Worm (Caenorhabditis elegans) whole organism, young adult: ENCODE data around the gene bgnt-1.1.

Source experiments
- B0261.1 ChIP-seq: sonication (generic microtip); optimal IDR thresholded peaks from 2 replicates; lab custom pipeline; 2016; ENCODE audit warnings: mild to moderate bottlenecking, missing genetic modification characterization, moderate library complexity, missing compliant biosample characterization
- C17E4.6 ChIP-seq: fragments of 200-800 bp; sonication (Bioruptor generic); IDR thresholded peaks from 2 replicates; pipeline ENCODE4 v1.3.6; 2022; ENCODE audit warnings: missing genetic modification reagents, missing genetic modification characterization, missing compliant biosample characterization
- F10E7.11 ChIP-seq: sonication (generic microtip); optimal IDR thresholded peaks from 2 replicates; lab custom pipeline; 2017; ENCODE audit warnings: mild to moderate bottlenecking, missing genetic modification characterization, moderate library complexity, missing compliant biosample characterization
- F22D6.2 ChIP-seq: sonication (generic microtip); optimal IDR thresholded peaks from 2 replicates; lab custom pipeline; 2016; ENCODE audit warnings: mild to moderate bottlenecking, missing genetic modification characterization, missing compliant biosample characterization
- F37B4.10 ChIP-seq: fragments of 200-800 bp; sonication (Bioruptor generic); IDR thresholded peaks from 2 replicates; pipeline ENCODE4 v1.3.6; 2022; ENCODE audit warnings: missing genetic modification characterization, missing compliant biosample characterization
- F57C9.4 ChIP-seq: sonication (generic microtip); optimal IDR thresholded peaks from 2 replicates; lab custom pipeline; 2017; ENCODE audit warnings: mild to moderate bottlenecking, missing genetic modification characterization, missing compliant biosample characterization
- T07F8.4 ChIP-seq: sonication (generic microtip); optimal IDR thresholded peaks from 2 replicates; lab custom pipeline; 2016; ENCODE audit warnings: mild to moderate bottlenecking, missing genetic modification characterization, moderate library complexity, missing compliant biosample characterization
- T26A5.8 ChIP-seq: sonication (generic microtip); optimal IDR thresholded peaks from 2 replicates; lab custom pipeline; 2016; ENCODE audit warnings: missing genetic modification characterization, missing compliant biosample characterization
- Y53F4B.3 ChIP-seq: fragments of 200-800 bp; sonication (Bioruptor generic); IDR thresholded peaks from 2 replicates; pipeline ENCODE4 v1.3.6; 2022; ENCODE audit warnings: missing genetic modification reagents, missing genetic modification characterization, missing compliant biosample characterization
- Y67H2A.10 ChIP-seq: fragments of 200-800 bp; sonication (Bioruptor generic); conservative IDR thresholded peaks from 2 replicates; pipeline ENCODE4 v1.3.6; 2022; ENCODE audit warnings: missing genetic modification reagents, missing genetic modification characterization, missing compliant biosample characterization
- Y79H2A.3 ChIP-seq: fragments of 200-800 bp; sonication (Bioruptor generic); conservative IDR thresholded peaks from 2 replicates; pipeline ENCODE4 v1.3.6; 2022; ENCODE audit warnings: missing genetic modification reagents, missing genetic modification characterization, missing compliant biosample characterization
- aptf-2 ChIP-seq: fragments of 200-800 bp; sonication (Bioruptor generic); conservative IDR thresholded peaks from 2 replicates; pipeline ENCODE4 v1.3.6; 2022; ENCODE audit warnings: missing genetic modification reagents, missing genetic modification characterization, missing compliant biosample characterization
- atf-7 ChIP-seq: sonication (generic microtip); optimal IDR thresholded peaks from 2 replicates; lab custom pipeline; 2017; ENCODE audit warnings: mild to moderate bottlenecking, missing genetic modification characterization, missing compliant biosample characterization
- attf-3 ChIP-seq: fragments of 200-800 bp; sonication (Bioruptor generic); conservative IDR thresholded peaks from 2 replicates; pipeline ENCODE4 v1.3.6; 2022; ENCODE audit warnings: missing genetic modification reagents, missing genetic modification characterization, missing compliant biosample characterization
- attf-6 ChIP-seq: fragments of 200-800 bp; sonication (Bioruptor generic); IDR thresholded peaks from 2 replicates; pipeline ENCODE4 v1.3.6; 2022; ENCODE audit warnings: missing genetic modification reagents, missing genetic modification characterization, missing compliant biosample characterization
- bed-1 ChIP-seq: fragments of 200-800 bp; sonication (Bioruptor generic); IDR thresholded peaks from 2 replicates; pipeline ENCODE4 v1.3.6; 2022; ENCODE audit warnings: missing genetic modification reagents, missing genetic modification characterization, missing compliant biosample characterization
- cebp-2 ChIP-seq: fragments of 200-800 bp; sonication (Bioruptor generic); IDR thresholded peaks from 2 replicates; pipeline ENCODE4 v1.3.6; 2022; ENCODE audit warnings: missing genetic modification characterization, missing compliant biosample characterization
- ceh-58 ChIP-seq: fragments of 200-800 bp; sonication (Bioruptor generic); IDR thresholded peaks from 2 replicates; pipeline ENCODE4 v1.3.6; 2022; ENCODE audit warnings: missing genetic modification characterization, missing compliant biosample characterization
- ceh-79 ChIP-seq: sonication (generic microtip); optimal IDR thresholded peaks from 2 replicates; lab custom pipeline; 2017; ENCODE audit warnings: mild to moderate bottlenecking, missing genetic modification characterization, missing compliant biosample characterization
- ceh-91 ChIP-seq: fragments of 200-800 bp; sonication (Bioruptor generic); IDR thresholded peaks from 2 replicates; pipeline ENCODE4 v1.3.6; 2022; ENCODE audit warnings: missing genetic modification reagents, missing genetic modification characterization, missing compliant biosample characterization
- chd-7 ChIP-seq: sonication (generic microtip); optimal IDR thresholded peaks from 2 replicates; lab custom pipeline; 2016; ENCODE audit warnings: mild to moderate bottlenecking, missing genetic modification characterization, moderate library complexity, missing compliant biosample characterization
- die-1 ChIP-seq: sonication (generic microtip); optimal IDR thresholded peaks from 2 replicates; lab custom pipeline; 2016; ENCODE audit warnings: missing genotype, mild to moderate bottlenecking, missing genetic modification characterization, missing compliant biosample characterization
- egl-18 ChIP-seq: fragments of 200-800 bp; sonication (Bioruptor generic); IDR thresholded peaks from 2 replicates; pipeline ENCODE4 v1.3.6; 2022; ENCODE audit warnings: missing genetic modification reagents, missing genetic modification characterization, missing compliant biosample characterization
- egrh-3 ChIP-seq: fragments of 200-800 bp; sonication (Bioruptor generic); IDR thresholded peaks from 2 replicates; pipeline ENCODE4 v1.3.6; 2022; ENCODE audit warnings: missing genetic modification reagents, missing genetic modification characterization, missing compliant biosample characterization
- hlh-12 ChIP-seq: sonication (generic microtip); optimal IDR thresholded peaks from 2 replicates; lab custom pipeline; 2016; ENCODE audit warnings: missing genetic modification characterization, missing compliant biosample characterization
- hmg-20 ChIP-seq: fragments of 200-800 bp; sonication (Bioruptor generic); IDR thresholded peaks from 2 replicates; pipeline ENCODE4 v1.3.6; 2022; ENCODE audit warnings: missing genetic modification reagents, missing genetic modification characterization, missing compliant biosample characterization
- hrde-1 ChIP-seq: sonication (generic microtip); optimal IDR thresholded peaks from 2 replicates; lab custom pipeline; 2016; ENCODE audit warnings: missing genetic modification characterization, mild to moderate bottlenecking, missing compliant biosample characterization, moderate library complexity, missing genotype, missing genetic modification reagents, borderline replicate concordance
- hsf-1 ChIP-seq: fragments of 200-800 bp; sonication (Bioruptor generic); IDR thresholded peaks from 2 replicates; pipeline ENCODE4 v1.3.6; 2022; ENCODE audit warnings: missing genetic modification reagents, missing genetic modification characterization, missing compliant biosample characterization
- let-607 ChIP-seq, 2 experiments: fragments of 200-800 bp in 1 of 2; sonication (Bioruptor generic) in 1 of 2; sonication (generic microtip) in 1 of 2; optimal IDR thresholded peaks; 2 replicates each; lab custom pipeline; 2016 to 2018; ENCODE audit warnings: mild to moderate bottlenecking in 2 of 2, missing compliant biosample characterization in 2 of 2, missing genetic modification characterization in 2 of 2, moderate library complexity in 2 of 2, missing genotype in 1 of 2
- lin-26 ChIP-seq: fragments of 200-800 bp; sonication (Bioruptor generic); IDR thresholded peaks from 2 replicates; pipeline ENCODE4 v1.3.6; 2022; ENCODE audit warnings: missing genetic modification reagents, missing genetic modification characterization, missing compliant biosample characterization
- lin-35 ChIP-seq, 3 experiments: fragments of 150-350 bp in 2 of 3; sonication (generic microtip) in 1 of 3; optimal IDR thresholded peaks; 2 replicates each; lab custom pipeline; 2014 to 2018; ENCODE audit warnings: missing biosample characterization in 3 of 3, missing genetic modification characterization in 3 of 3, missing genetic modification reagents in 3 of 3
- lsl-1 ChIP-seq: fragments of 200-800 bp; sonication (Bioruptor generic); optimal IDR thresholded peaks from 2 replicates; lab custom pipeline; 2018; ENCODE audit warnings: mild to moderate bottlenecking, missing genetic modification characterization, moderate library complexity, missing compliant biosample characterization
- lsy-27 ChIP-seq: sonication (generic microtip); optimal IDR thresholded peaks from 2 replicates; lab custom pipeline; 2017; ENCODE audit warnings: missing genetic modification characterization, mild to moderate bottlenecking, missing compliant biosample characterization, antibody characterized with exemption, missing genotype, borderline replicate concordance; ENCODE audit not compliant: insufficient read depth
- madf-3 ChIP-seq: fragments of 200-800 bp; sonication (Bioruptor generic); IDR thresholded peaks from 2 replicates; pipeline ENCODE4 v1.3.6; 2022; ENCODE audit warnings: missing genetic modification reagents, missing genetic modification characterization, missing compliant biosample characterization
- mcd-1 ChIP-seq: fragments of 200-800 bp; sonication (Bioruptor generic); IDR thresholded peaks from 2 replicates; pipeline ENCODE4 v1.3.6; 2022; ENCODE audit warnings: missing genetic modification reagents, missing genetic modification characterization, missing compliant biosample characterization
- nfya-2 ChIP-seq: fragments of 200-800 bp; sonication (Bioruptor generic); IDR thresholded peaks from 2 replicates; pipeline ENCODE4 v1.3.6; 2022; ENCODE audit warnings: missing genetic modification reagents, missing genetic modification characterization, missing compliant biosample characterization
- nfyb-1 ChIP-seq: fragments of 200-800 bp; sonication (Bioruptor generic); IDR thresholded peaks from 2 replicates; pipeline ENCODE4 v1.3.6; 2022; ENCODE audit warnings: missing genetic modification reagents, missing genetic modification characterization, missing compliant biosample characterization
- nhr-120 ChIP-seq: fragments of 200-800 bp; sonication (Bioruptor generic); IDR thresholded peaks from 2 replicates; pipeline ENCODE4 v1.3.6; 2022; ENCODE audit warnings: missing genetic modification characterization, missing compliant biosample characterization
- nhr-179 ChIP-seq: sonication (generic microtip); optimal IDR thresholded peaks from 2 replicates; lab custom pipeline; 2016; ENCODE audit warnings: mild to moderate bottlenecking, missing genetic modification characterization, missing compliant biosample characterization
- nhr-80 ChIP-seq: sonication (generic microtip); optimal IDR thresholded peaks from 2 replicates; lab custom pipeline; 2016; ENCODE audit warnings: missing genetic modification characterization, missing compliant biosample characterization
- rcor-1 ChIP-seq: fragments of 200-800 bp; sonication (Bioruptor generic); IDR thresholded peaks from 2 replicates; pipeline ENCODE4 v1.3.6; 2022; ENCODE audit warnings: missing genetic modification reagents, missing genetic modification characterization, missing compliant biosample characterization
- rpc-1 ChIP-seq, 2 experiments: fragments of 150-350 bp in 1 of 2; sonication (generic microtip) in 1 of 2; optimal IDR thresholded peaks; 2 replicates each; lab custom pipeline; 2014 to 2018; ENCODE audit warnings: missing biosample characterization in 1 of 2, missing genetic modification characterization in 1 of 2, missing genetic modification reagents in 1 of 2, missing genotype in 1 of 2
- snpc-4 ChIP-seq, 5 experiments: fragments of 150-350 bp in 1 of 5; sonication (generic microtip) in 4 of 5; optimal IDR thresholded peaks; 2 replicates each; lab custom pipeline; 2014 to 2018; ENCODE audit warnings: missing genetic modification characterization in 5 of 5, missing biosample characterization in 3 of 5, antibody characterized with exemption in 2 of 5, mild to moderate bottlenecking in 2 of 5, missing compliant biosample characterization in 2 of 5, missing genotype in 2 of 5, moderate library complexity in 2 of 5, missing genetic modification reagents in 1 of 5
- tbx-9 ChIP-seq: sonication (generic microtip); optimal IDR thresholded peaks from 2 replicates; lab custom pipeline; 2016; ENCODE audit warnings: borderline replicate concordance, missing genetic modification characterization, inconsistent platforms, missing compliant biosample characterization

The bgnt-1.1 gene

DNA sequence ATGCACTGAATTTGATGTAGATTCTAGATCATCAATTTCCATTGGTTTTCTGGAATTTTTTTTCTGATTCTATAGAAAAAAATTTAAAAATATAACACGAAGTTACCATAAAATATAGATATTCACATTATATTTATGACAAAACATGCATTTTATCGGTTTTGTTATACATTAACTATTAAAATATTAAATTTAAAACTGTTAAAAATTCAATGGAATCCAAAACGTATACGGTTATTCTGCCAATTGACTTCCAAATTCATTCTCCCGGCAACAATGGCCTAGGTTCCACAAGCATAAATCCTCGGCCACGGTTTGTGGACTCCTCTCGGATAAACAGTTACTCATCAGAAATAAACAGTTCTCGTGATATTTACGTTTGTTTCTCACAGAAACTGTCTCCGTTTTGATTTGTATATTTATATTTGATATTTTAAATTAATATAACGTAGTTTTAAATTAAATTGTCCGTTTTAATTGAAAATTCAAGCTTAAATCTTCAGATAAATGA, 11.1 kb downstream of the bgnt-1.1 start, which contains the start of the genes F01D4.5 and ced-5 (continued):
- peak; percentile 71 for TF ChIP-seq hrde-1 (tag; lab: Kevin White, UChicago)
- TF ChIP-seq cebp-2: peak; percentile 65; the same call in 1 of the 2 replicates
- TF ChIP-seq F10E7.11: no peak
- TF ChIP-seq Y53F4B.3 (GFP tag; lab: Robert Waterston, UW): no peak
- TF ChIP-seq Y67H2A.10 (GFP tag; lab: Robert Waterston, UW): 0 out of 2 replicates have a peak, but pooled peaks have one; percentile 11
- peak; percentile 53 for TF ChIP-seq lsl-1
- TF ChIP-seq rpc-1 (optimal IDR thresholded peaks at IDR 0.05; lab: Kevin White, UChicago): no peak
- TF ChIP-seq rpc-1 (tag; optimal IDR thresholded peaks at IDR 0.05; lab: Kevin White, UChicago): no peak
- TF ChIP-seq mcd-1 (GFP tag; lab: Robert Waterston, UW): peak; percentile 68
- no peak for TF ChIP-seq attf-6 (GFP tag; lab: Robert Waterston, UW)
- TF ChIP-seq nhr-120 (GFP tag; lab: Robert Waterston, UW): no peak
- peak in 1 of 3 experiments; percentile 54 for TF ChIP-seq lin-35 (GFP tag; optimal IDR thresholded peaks at IDR 0.05; lab: Kevin White, UChicago)
- no peak for TF ChIP-seq snpc-4 (GFP tag; optimal IDR thresholded peaks at IDR 0.05; lab: Kevin White, UChicago)
- peak in 3 of 4 experiments; percentile 46 to 70 (median 64) for TF ChIP-seq snpc-4 (tag; optimal IDR thresholded peaks at IDR 0.05; lab: Kevin White, UChicago)
- peak; percentile 35 for TF ChIP-seq nhr-80 (tag; lab: Kevin White, UChicago)
- TF ChIP-seq C17E4.6: no peak
- peak; percentile 62 for TF ChIP-seq nfyb-1 (GFP tag; lab: Robert Waterston, UW)
- peak; percentile 80 for TF ChIP-seq F22D6.2 (tag; lab: Kevin White, UChicago)
- peak; percentile 84 for TF ChIP-seq rcor-1 (GFP tag; lab: Robert Waterston, UW)
- 0 out of 2 replicates have a peak, but pooled peaks have one; percentile 54 for TF ChIP-seq bed-1
- TF ChIP-seq ceh-79 (tag; lab: Kevin White, UChicago): no peak
- TF ChIP-seq Y79H2A.3 (GFP tag; lab: Robert Waterston, UW): no peak
- no peak for TF ChIP-seq lin-26 (GFP tag; lab: Robert Waterston, UW)
- TF ChIP-seq B0261.1 (tag; lab: Kevin White, UChicago): peak; percentile 5
- peak; percentile 86; the same call in 1 of the 2 replicates for TF ChIP-seq nfya-2 (GFP tag; lab: Robert Waterston, UW)
- no peak for TF ChIP-seq die-1 (tag; lab: Kevin White, UChicago)
- peak; percentile 83 for TF ChIP-seq aptf-2
- no peak for TF ChIP-seq ceh-58 (GFP tag; lab: Robert Waterston, UW)
- TF ChIP-seq attf-3: no peak
- TF ChIP-seq let-607 (tag; optimal IDR thresholded peaks at IDR 0.05; lab: Kevin White, UChicago): peak in 1 of 2 experiments; percentile 72
- TF ChIP-seq chd-7 (tag; lab: Kevin White, UChicago): peak; percentile 56
- TF ChIP-seq lsy-27 (tag; lab: Kevin White, UChicago): no peak
- TF ChIP-seq atf-7 (tag; lab: Kevin White, UChicago): peak; percentile 44
- TF ChIP-seq nhr-179 (tag; lab: Kevin White, UChicago): no peak
- TF ChIP-seq madf-3 (GFP tag; lab: Robert Waterston, UW): no peak

DNA sequence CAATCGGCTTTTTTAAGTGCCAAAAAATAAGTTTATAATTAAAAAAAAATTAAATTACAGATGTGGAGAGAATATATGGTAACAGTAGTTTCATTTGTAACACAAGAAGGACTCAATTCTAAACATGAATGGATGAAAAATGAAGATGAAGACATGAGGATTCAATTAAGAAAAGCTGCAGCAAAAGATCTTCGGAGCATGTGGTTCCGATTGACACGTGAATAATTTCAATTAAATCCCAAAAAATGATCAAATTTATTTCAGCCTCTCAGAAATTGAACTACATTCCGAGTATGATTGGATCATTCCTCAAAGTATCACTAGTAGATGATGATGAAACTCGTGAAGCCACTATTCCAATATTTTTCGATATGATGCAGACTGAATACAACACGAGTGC, 16.8 kb downstream of the bgnt-1.1 start:
- no peak for TF ChIP-seq Y53F4B.3 (GFP tag; lab: Robert Waterston, UW)
- TF ChIP-seq hsf-1 (GFP tag; lab: Robert Waterston, UW): no peak
- TF ChIP-seq nfyb-1 (GFP tag; lab: Robert Waterston, UW): no peak
- TF ChIP-seq hlh-12 (tag; lab: Kevin White, UChicago): no peak
- no peak for TF ChIP-seq F37B4.10 (GFP tag; lab: Robert Waterston, UW)
- TF ChIP-seq die-1 (tag; lab: Kevin White, UChicago): no peak
- no peak for TF ChIP-seq T07F8.4
- no peak for TF ChIP-seq hmg-20 (GFP tag; lab: Robert Waterston, UW)
- no peak for TF ChIP-seq ceh-91 (GFP tag; lab: Robert Waterston, UW)
- TF ChIP-seq egrh-3 (GFP tag; lab: Robert Waterston, UW): no peak
- no peak for TF ChIP-seq egl-18 (GFP tag; lab: Robert Waterston, UW)
- no peak for TF ChIP-seq tbx-9 (tag; lab: Kevin White, UChicago)
- TF ChIP-seq F57C9.4 (tag; lab: Kevin White, UChicago): no peak
- no peak for TF ChIP-seq T26A5.8
- TF ChIP-seq nfya-2 (GFP tag; lab: Robert Waterston, UW): no peak
